Worm (Caenorhabditis elegans): ENCODE measurements around the gene R10D12.13.

DNA sequence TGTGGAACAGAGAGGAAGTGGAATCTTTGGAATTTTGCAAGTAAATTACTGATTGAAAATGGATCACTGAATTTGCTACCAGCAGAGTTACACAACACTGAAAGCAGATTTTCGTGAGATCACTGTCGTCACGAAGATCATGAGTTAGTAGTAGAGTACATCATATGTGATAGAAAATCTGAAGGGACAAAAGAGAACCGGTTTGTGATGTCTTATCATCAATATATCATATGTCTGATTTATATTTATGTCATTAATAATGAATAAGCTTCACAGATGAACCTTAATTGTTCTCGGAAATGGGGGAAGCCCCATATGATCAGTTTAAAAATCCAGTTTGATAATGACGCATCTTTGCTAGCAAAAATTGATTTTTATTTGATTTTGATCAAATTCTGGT lies 26.2 kb upstream of the R10D12.13 start:
- TF ChIP-seq mep-1 (tag; optimal IDR thresholded peaks at IDR 0.05) (no peak), F44E2.7 (GFP tag; IDR thresholded peaks at IDR 0.05) (no peak), dmd-8 (GFP tag; IDR thresholded peaks at IDR 0.05) (no peak), daf-12 (tag; optimal IDR thresholded peaks at IDR 0.05) (no peak), nhr-76 (tag; optimal IDR thresholded peaks at IDR 0.05) (no peak), mdl-1 (tag; optimal IDR thresholded peaks at IDR 0.05) (peak in 1 of 2 experiments; percentile 44), ces-1 (GFP tag; optimal IDR thresholded peaks at IDR 0.05) (no peak)

All from whole organism, L4 larva.